Fruit fly (Drosophila melanogaster): ENCODE results near the gene Zmynd8.

Gene Zmynd8

DNA sequence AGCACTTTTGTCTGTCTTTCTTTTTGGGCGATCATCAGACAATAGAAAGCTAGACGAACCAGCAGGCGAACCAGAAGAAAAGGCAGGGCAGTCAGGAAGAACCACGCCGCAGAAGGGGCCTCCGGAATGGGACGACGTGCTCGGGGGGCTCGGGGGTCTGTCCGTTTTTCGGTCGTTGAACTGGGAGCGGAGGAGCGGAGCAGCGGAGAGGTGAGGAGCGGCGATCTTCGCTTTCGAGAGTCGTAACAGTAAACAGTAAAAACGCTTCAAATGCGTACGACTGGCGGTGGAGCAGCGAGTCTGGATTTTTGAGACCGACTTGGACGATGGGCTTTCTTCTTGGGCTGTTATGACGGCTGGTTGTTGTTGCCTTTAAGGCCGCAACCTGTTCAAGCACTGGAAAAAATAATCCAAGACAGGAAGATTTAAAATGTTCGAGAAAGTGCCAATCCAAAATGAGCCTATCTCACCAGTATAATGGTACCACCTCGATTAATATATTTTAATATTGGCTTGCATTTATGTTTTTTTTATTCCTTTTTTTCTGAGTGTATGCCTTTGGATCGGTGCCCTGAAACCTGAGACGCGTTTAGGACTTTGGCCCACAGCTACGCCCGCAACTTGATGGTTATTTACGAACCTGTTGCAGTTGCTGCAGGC, 17.6 kb downstream of the Zmynd8 start (continued):
- TF ChIP-seq sr (GFP tag; IDR thresholded peaks at IDR 0.05) (no peak), insv (GFP tag; optimal IDR thresholded peaks at IDR 0.05) (no peak), zfh1 (GFP tag; IDR thresholded peaks at IDR 0.05) (peak; percentile 95), pan (optimal IDR thresholded peaks at IDR 0.05) (no peak), pan (GFP tag; optimal IDR thresholded peaks at IDR 0.05 in 1 of 2, IDR thresholded peaks at IDR 0.05 in 1 of 2) (peak in 1 of 2 experiments; percentile 18), CG3163 (GFP tag; optimal IDR thresholded peaks at IDR 0.05) (peak; percentile 49), CG10462 (GFP tag; optimal IDR thresholded peaks at IDR 0.05) (peak; percentile 83), Sox100B (GFP tag; optimal IDR thresholded peaks at IDR 0.05) (peak; percentile 82), CG14710 (tag; optimal IDR thresholded peaks at IDR 0.05) (peak; percentile 94), CG4854 (GFP tag; optimal IDR thresholded peaks at IDR 0.05) (peak; percentile 68), seq (GFP tag; IDR thresholded peaks at IDR 0.05) (peak; percentile 57), Fer1 (GFP tag; optimal IDR thresholded peaks at IDR 0.05) (no peak), Opbp (GFP tag; IDR thresholded peaks at IDR 0.05; ENCODE audit: partially characterized antibody) (peak; percentile 34; the same call in 1 of the 3 replicates), Awh (GFP tag; IDR thresholded peaks at IDR 0.05) (peak; percentile 83), Chrac-16 (GFP tag; optimal IDR thresholded peaks at IDR 0.05) (peak; percentile 91), CG6813 (GFP tag; optimal IDR thresholded peaks at IDR 0.05) (peak; percentile 71), so (GFP tag; IDR thresholded peaks at IDR 0.05) (peak; percentile 80), CG2875 (GFP tag; optimal IDR thresholded peaks at IDR 0.05) (peak; percentile 93), Hand (GFP tag; optimal IDR thresholded peaks at IDR 0.05) (peak; percentile 27), Ssrp (tag; optimal IDR thresholded peaks at IDR 0.05) (peak; percentile 94), CG2116 (GFP tag; optimal IDR thresholded peaks at IDR 0.05) (peak; percentile 58), Hsf (GFP tag; optimal IDR thresholded peaks at IDR 0.05) (peak; percentile 89), hkb (optimal IDR thresholded peaks at IDR 0.05) (no peak), hkb (GFP tag; IDR thresholded peaks at IDR 0.05) (peak; percentile 78), scrt (GFP tag; optimal IDR thresholded peaks at IDR 0.05) (peak; percentile 66), CG8924 (tag; optimal IDR thresholded peaks at IDR 0.05) (peak; percentile 87), Lim3 (GFP tag; IDR thresholded peaks at IDR 0.05) (0 out of 2 replicates have a peak, but pooled peaks have one; percentile 27), trem (tag; optimal IDR thresholded peaks at IDR 0.05) (peak; percentile 89), ssp (GFP tag; IDR thresholded peaks at IDR 0.05) (peak; percentile 60), CG14014 (GFP tag; IDR thresholded peaks at IDR 0.05) (peak; percentile 72), CHES-1-like (GFP tag; optimal IDR thresholded peaks at IDR 0.05) (peak; percentile 68), CkIIα-i1 (GFP tag; IDR thresholded peaks at IDR 0.05) (no peak), CG30431 (GFP tag; optimal IDR thresholded peaks at IDR 0.05) (peak; percentile 88), Sry-β (GFP tag; optimal IDR thresholded peaks at IDR 0.05) (peak; percentile 56), croc (GFP tag; conservative IDR thresholded peaks at IDR 0.05) (peak; percentile 90), CG31441 (GFP tag; IDR thresholded peaks at IDR 0.05) (peak; percentile 94), bbx (GFP tag; IDR thresholded peaks at IDR 0.05; ENCODE audit: partially characterized antibody) (no peak), CG12071 (GFP tag; optimal IDR thresholded peaks at IDR 0.05) (peak; percentile 56), Asciz (GFP tag; optimal IDR thresholded peaks at IDR 0.05) (peak; percentile 87), zen (tag; optimal IDR thresholded peaks at IDR 0.05) (peak; percentile 88), Dref (GFP tag; IDR thresholded peaks at IDR 0.05) (no peak), rib (GFP tag; IDR thresholded peaks at IDR 0.05) (no peak), CG11504 (tag; optimal IDR thresholded peaks at IDR 0.05) (peak; percentile 89), cg (GFP tag; optimal IDR thresholded peaks at IDR 0.05) (no peak), MTF-1 (GFP tag; optimal IDR thresholded peaks at IDR 0.05; ENCODE audit: borderline replicate concordance) (peak; percentile 85), NC2α (GFP tag; optimal IDR thresholded peaks at IDR 0.05) (peak; percentile 73), Xbp1 (GFP tag; optimal IDR thresholded peaks at IDR 0.05) (peak; percentile 90), Jarid2 (GFP tag; optimal IDR thresholded peaks at IDR 0.05) (peak; percentile 27), ems (GFP tag; optimal IDR thresholded peaks at IDR 0.05) (peak; percentile 82), CG1233 (GFP tag; optimal IDR thresholded peaks at IDR 0.05) (peak; percentile 81)

Measured in whole organism, embryonic.